Worm (Caenorhabditis elegans) whole organism, young adult: ENCODE data around the gene C34C12.9.

ENCODE experiments used
- B0336.3 ChIP-seq: fragments of 200-800 bp; sonication (Bioruptor generic); IDR thresholded peaks from 2 replicates; pipeline ENCODE4 v1.3.6; 2022; ENCODE audit warnings: missing genetic modification characterization, missing compliant biosample characterization
- C06A6.2 ChIP-seq: fragments of 200-800 bp; sonication (Bioruptor generic); conservative IDR thresholded peaks from 2 replicates; pipeline ENCODE4 v1.3.6; 2022; ENCODE audit warnings: missing genetic modification characterization, missing compliant biosample characterization
- F10E7.11 ChIP-seq: sonication (generic microtip); optimal IDR thresholded peaks from 2 replicates; lab custom pipeline; 2017; ENCODE audit warnings: mild to moderate bottlenecking, missing genetic modification characterization, moderate library complexity, missing compliant biosample characterization
- F22D6.2 ChIP-seq: sonication (generic microtip); optimal IDR thresholded peaks from 2 replicates; lab custom pipeline; 2016; ENCODE audit warnings: mild to moderate bottlenecking, missing genetic modification characterization, missing compliant biosample characterization
- F33H1.4 ChIP-seq: fragments of 200-800 bp; sonication (Bioruptor generic); IDR thresholded peaks from 2 replicates; pipeline ENCODE4 v1.3.6; 2022; ENCODE audit warnings: missing genetic modification reagents, missing genetic modification characterization, missing compliant biosample characterization
- F57C9.4 ChIP-seq: sonication (generic microtip); optimal IDR thresholded peaks from 2 replicates; lab custom pipeline; 2017; ENCODE audit warnings: mild to moderate bottlenecking, missing genetic modification characterization, missing compliant biosample characterization
- T07F8.4 ChIP-seq: sonication (generic microtip); optimal IDR thresholded peaks from 2 replicates; lab custom pipeline; 2016; ENCODE audit warnings: mild to moderate bottlenecking, missing genetic modification characterization, moderate library complexity, missing compliant biosample characterization
- Y56A3A.18 ChIP-seq: fragments of 200-800 bp; sonication (Bioruptor generic); IDR thresholded peaks from 2 replicates; pipeline ENCODE4 v1.3.6; 2022; ENCODE audit warnings: missing genetic modification reagents, missing genetic modification characterization, missing compliant biosample characterization
- ama-1 ChIP-seq, 3 experiments: fragments of 150-350 bp in 1 of 3; sonication (generic microtip) in 2 of 3; optimal IDR thresholded peaks; 2 replicates each; lab custom pipeline; 2014 to 2018; ENCODE audit warnings: missing biosample characterization in 2 of 3, missing genetic modification characterization in 2 of 3, missing genetic modification reagents in 2 of 3
- atf-7 ChIP-seq: sonication (generic microtip); optimal IDR thresholded peaks from 2 replicates; lab custom pipeline; 2017; ENCODE audit warnings: mild to moderate bottlenecking, missing genetic modification characterization, missing compliant biosample characterization
- attf-3 ChIP-seq: fragments of 200-800 bp; sonication (Bioruptor generic); conservative IDR thresholded peaks from 2 replicates; pipeline ENCODE4 v1.3.6; 2022; ENCODE audit warnings: missing genetic modification reagents, missing genetic modification characterization, missing compliant biosample characterization
- cebp-1 ChIP-seq, 2 experiments: fragments of 200-800 bp in 1 of 2; sonication (Bioruptor generic) in 1 of 2; sonication (generic microtip) in 1 of 2; IDR thresholded peaks in 1 of 2; optimal IDR thresholded peaks in 1 of 2; 2 replicates each; pipeline versions ENCODE4 v1.3.6 to Lab custom; 2017 to 2022; ENCODE audit warnings: missing compliant biosample characterization in 2 of 2, missing genetic modification characterization in 2 of 2, mild to moderate bottlenecking in 1 of 2, missing genetic modification reagents in 1 of 2, moderate library complexity in 1 of 2
- chd-7 ChIP-seq: sonication (generic microtip); optimal IDR thresholded peaks from 2 replicates; lab custom pipeline; 2016; ENCODE audit warnings: mild to moderate bottlenecking, missing genetic modification characterization, moderate library complexity, missing compliant biosample characterization
- ekl-4 ChIP-seq: fragments of 200-800 bp; sonication (Bioruptor generic); IDR thresholded peaks from 2 replicates; pipeline ENCODE4 v1.3.6; 2022; ENCODE audit warnings: missing genetic modification reagents, missing genetic modification characterization, missing compliant biosample characterization
- gei-17 ChIP-seq: fragments of 200-800 bp; sonication (Bioruptor generic); optimal IDR thresholded peaks from 2 replicates; lab custom pipeline; 2018; ENCODE audit warnings: mild to moderate bottlenecking, missing genetic modification characterization, missing compliant biosample characterization
- hmg-1.2 ChIP-seq: fragments of 200-800 bp; sonication (Bioruptor generic); IDR thresholded peaks from 2 replicates; pipeline ENCODE4 v1.3.6; 2022; ENCODE audit warnings: missing genetic modification reagents, missing genetic modification characterization, missing compliant biosample characterization
- hrde-1 ChIP-seq: sonication (generic microtip); optimal IDR thresholded peaks from 2 replicates; lab custom pipeline; 2016; ENCODE audit warnings: missing genetic modification characterization, mild to moderate bottlenecking, missing compliant biosample characterization, moderate library complexity, missing genotype, missing genetic modification reagents, borderline replicate concordance
- lin-40 ChIP-seq: sonication (generic microtip); optimal IDR thresholded peaks from 2 replicates; lab custom pipeline; 2016; ENCODE audit warnings: missing genetic modification characterization, mild to moderate bottlenecking, missing compliant biosample characterization, missing genotype, missing genetic modification reagents
- lin-54 ChIP-seq: fragments of 200-800 bp; sonication (Bioruptor generic); optimal IDR thresholded peaks from 2 replicates; lab custom pipeline; 2018; ENCODE audit warnings: mild to moderate bottlenecking, missing genetic modification characterization, missing compliant biosample characterization
- lsl-1 ChIP-seq: fragments of 200-800 bp; sonication (Bioruptor generic); optimal IDR thresholded peaks from 2 replicates; lab custom pipeline; 2018; ENCODE audit warnings: mild to moderate bottlenecking, missing genetic modification characterization, moderate library complexity, missing compliant biosample characterization
- madf-10 ChIP-seq: sonication (generic microtip); optimal IDR thresholded peaks from 2 replicates; lab custom pipeline; 2016; ENCODE audit warnings: mild to moderate bottlenecking, missing genetic modification characterization, missing compliant biosample characterization
- nfyb-1 ChIP-seq: fragments of 200-800 bp; sonication (Bioruptor generic); IDR thresholded peaks from 2 replicates; pipeline ENCODE4 v1.3.6; 2022; ENCODE audit warnings: missing genetic modification reagents, missing genetic modification characterization, missing compliant biosample characterization
- nhr-90 ChIP-seq: sonication (generic microtip); optimal IDR thresholded peaks from 2 replicates; lab custom pipeline; 2016; ENCODE audit warnings: missing genotype, mild to moderate bottlenecking, missing genetic modification characterization, missing compliant biosample characterization
- sdz-38 ChIP-seq: sonication (generic microtip); optimal IDR thresholded peaks from 2 replicates; lab custom pipeline; 2016; ENCODE audit warnings: missing genotype, missing genetic modification characterization, missing compliant biosample characterization
- snpc-3.4 ChIP-seq: sonication (generic microtip); optimal IDR thresholded peaks from 2 replicates; lab custom pipeline; 2017; ENCODE audit warnings: missing genetic modification characterization, mild to moderate bottlenecking, missing compliant biosample characterization, antibody characterized with exemption, moderate library complexity, missing genotype, missing genetic modification reagents
- sptf-2 ChIP-seq: fragments of 200-800 bp; sonication (Bioruptor generic); optimal IDR thresholded peaks from 2 replicates; lab custom pipeline; 2018; ENCODE audit warnings: mild to moderate bottlenecking, missing genetic modification characterization, missing compliant biosample characterization
- tbp1 ChIP-seq: fragments of 200-800 bp; sonication (Bioruptor generic); optimal IDR thresholded peaks from 2 replicates; lab custom pipeline; 2018; ENCODE audit warnings: mild to moderate bottlenecking, missing genetic modification characterization, missing compliant biosample characterization
- tlf-1 ChIP-seq: fragments of 200-800 bp; sonication (Bioruptor generic); optimal IDR thresholded peaks from 2 replicates; lab custom pipeline; 2018; ENCODE audit warnings: mild to moderate bottlenecking, missing genetic modification characterization, missing compliant biosample characterization
- unc-62 ChIP-seq: fragments of 150-350 bp; optimal IDR thresholded peaks from 2 replicates; lab custom pipeline; 2014; ENCODE audit warnings: missing biosample characterization, missing genetic modification reagents, missing genetic modification characterization
- zim-3 ChIP-seq: sonication (generic microtip); optimal IDR thresholded peaks from 2 replicates; lab custom pipeline; 2017; ENCODE audit warnings: mild to moderate bottlenecking, missing genetic modification characterization, moderate library complexity, missing compliant biosample characterization
- ztf-18 ChIP-seq: sonication (generic microtip); optimal IDR thresholded peaks from 2 replicates; lab custom pipeline; 2016; ENCODE audit warnings: missing genotype, mild to moderate bottlenecking, missing genetic modification characterization, missing compliant biosample characterization
- ztf-25 ChIP-seq: fragments of 200-800 bp; sonication (Bioruptor generic); IDR thresholded peaks from 2 replicates; pipeline ENCODE4 v1.3.6; 2022; ENCODE audit warnings: missing genetic modification reagents, missing genetic modification characterization, missing compliant biosample characterization

Gene C34C12.9

ce11 chrIII:3426741-3427140 is 48.6 kb downstream of the C34C12.9 start (continued):
- TF ChIP-seq ama-1 (optimal IDR thresholded peaks at IDR 0.05; lab: Kevin White, UChicago) = no peak
- no peak for TF ChIP-seq ama-1 (GFP tag; optimal IDR thresholded peaks at IDR 0.05; lab: Kevin White, UChicago)
- peak; percentile 30; the same call in 1 of the 2 replicates for TF ChIP-seq F33H1.4
- no peak for TF ChIP-seq unc-62
- TF ChIP-seq hrde-1 = peak; percentile 2
- TF ChIP-seq nfyb-1 (GFP tag; lab: Robert Waterston, UW) = peak; percentile 62; the same call in 1 of the 2 replicates
- TF ChIP-seq atf-7 (tag; lab: Kevin White, UChicago) = no peak
- no peak for TF ChIP-seq F10E7.11
- no peak for TF ChIP-seq madf-10
- peak; percentile 42 for TF ChIP-seq lsl-1 (GFP tag; lab: Kevin White, UChicago)
- peak; percentile 32 for TF ChIP-seq lin-54 (GFP tag; lab: Kevin White, UChicago)
- peak; percentile 7 for TF ChIP-seq nhr-90
- TF ChIP-seq F57C9.4 (tag; lab: Kevin White, UChicago) = no peak
- peak; percentile 90 for TF ChIP-seq tbp1 (GFP tag; lab: Kevin White, UChicago)
- peak; percentile 36 for TF ChIP-seq ztf-18 (tag; lab: Kevin White, UChicago)
- TF ChIP-seq sptf-2 (GFP tag; lab: Kevin White, UChicago) = no peak
- TF ChIP-seq B0336.3 = 0 out of 2 replicates have a peak, but pooled peaks have one; percentile 13
- peak; percentile 40 for TF ChIP-seq chd-7 (tag; lab: Kevin White, UChicago)
- TF ChIP-seq hmg-1.2 (GFP tag; lab: Robert Waterston, UW) = peak; percentile 34; the same call in 1 of the 2 replicates
- no peak for TF ChIP-seq cebp-1 (GFP tag; IDR thresholded peaks at IDR 0.05; lab: Robert Waterston, UW)
- peak; percentile 10 for TF ChIP-seq cebp-1 (tag; optimal IDR thresholded peaks at IDR 0.05; lab: Kevin White, UChicago)
- 0 out of 2 replicates have a peak, but pooled peaks have one; percentile 42 for TF ChIP-seq Y56A3A.18 (GFP tag; lab: Robert Waterston, UW)
- TF ChIP-seq attf-3 (GFP tag; lab: Robert Waterston, UW) = no peak
- peak; percentile 65; the same call in 1 of the 2 replicates for TF ChIP-seq ekl-4 (GFP tag; lab: Robert Waterston, UW)

- TF ChIP-seq ztf-25 (GFP tag; lab: Robert Waterston, UW) (no peak), snpc-3.4 (tag; lab: Kevin White, UChicago) (no peak), unc-62 (no peak), Y56A3A.18 (GFP tag; lab: Robert Waterston, UW) (no peak), lin-40 (tag; lab: Kevin White, UChicago) (no peak), hrde-1 (no peak), sdz-38 (tag; lab: Kevin White, UChicago) (no peak)
- TF ChIP-seq, all 124 proteins: peak for 0
Measured at ce11 chrIII:3425438-3425837, 49.9 kb downstream of the C34C12.9 start, which contains the start of gene metl-18. metl-18 (plus strand) TSS chrIII:3425738.

ce11 chrIII:3423924-3424323 is 51.4 kb downstream of the C34C12.9 start:
- TF ChIP-seq F22D6.2 (tag; lab: Kevin White, UChicago) = no peak
- no peak for TF ChIP-seq zim-3 (tag; lab: Kevin White, UChicago)
- TF ChIP-seq gei-17 = no peak
- TF ChIP-seq atf-7 (tag; lab: Kevin White, UChicago) = no peak
- no peak for TF ChIP-seq C06A6.2 (GFP tag; lab: Robert Waterston, UW)
- no peak for TF ChIP-seq T07F8.4
- TF ChIP-seq B0336.3 = no peak
- no peak for TF ChIP-seq tlf-1
